Fruit fly (Drosophila melanogaster): Measurements from ENCODE around the gene CG5111.

DNA sequence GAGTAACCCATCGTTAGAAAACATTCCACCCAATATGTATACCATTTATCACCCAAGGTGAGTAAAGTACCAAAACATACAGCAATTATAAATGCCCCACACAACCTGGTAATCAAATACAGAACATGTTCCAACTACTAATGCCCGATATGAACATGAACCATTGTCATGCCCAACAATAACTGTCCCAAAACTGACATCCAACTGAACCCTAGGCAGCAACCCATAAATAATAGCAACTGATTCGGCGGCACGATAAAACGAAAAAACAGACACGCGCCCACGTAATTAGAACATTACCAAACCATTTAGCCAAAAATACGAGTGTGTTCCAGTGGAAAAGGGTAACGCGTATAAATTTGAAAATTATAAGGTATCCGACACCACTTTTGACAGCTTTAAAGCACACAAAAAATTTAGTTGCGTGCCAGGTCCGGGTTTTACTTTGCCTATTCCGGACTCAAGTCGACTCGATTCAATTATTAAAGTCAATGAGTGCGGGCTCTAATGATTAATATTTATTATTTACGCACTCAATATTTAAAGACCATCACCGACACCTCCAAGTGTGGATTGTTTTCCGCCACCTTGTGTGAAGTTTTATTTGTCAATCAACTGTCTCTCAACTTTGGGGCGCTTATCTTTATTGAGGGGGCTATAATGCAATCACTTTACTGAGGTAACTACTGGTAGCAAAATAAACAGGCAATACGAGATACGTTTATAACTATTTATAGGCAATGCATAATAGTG lies 37.7 kb downstream of the CG5111 start:
- TF ChIP-seq spab (GFP tag; optimal IDR thresholded peaks at IDR 0.05) (no peak), dac (GFP tag; optimal IDR thresholded peaks at IDR 0.05) (no peak), CG6854 (GFP tag; optimal IDR thresholded peaks at IDR 0.05) (no peak), CG3032 (tag; optimal IDR thresholded peaks at IDR 0.05) (no peak), acj6 (GFP tag; optimal IDR thresholded peaks at IDR 0.05) (no peak), ss (GFP tag; optimal IDR thresholded peaks at IDR 0.05) (no peak), achi (GFP tag; optimal IDR thresholded peaks at IDR 0.05) (no peak)

All from whole organism, prepupa.